Worm (Caenorhabditis elegans): ENCODE data around the gene spig-10.

- TF ChIP-seq pha-4 (tag; optimal IDR thresholded peaks at IDR 0.05) (no peak), unc-39 (tag; optimal IDR thresholded peaks at IDR 0.05) (no peak), nhr-76 (tag; optimal IDR thresholded peaks at IDR 0.05) (no peak), snpc-4 (tag; optimal IDR thresholded peaks at IDR 0.05) (no peak), unc-62 (GFP tag; optimal IDR thresholded peaks at IDR 0.05) (peak; percentile 61), ztf-11 (tag; optimal IDR thresholded peaks at IDR 0.05) (no peak), elt-3 (tag; optimal IDR thresholded peaks at IDR 0.05) (no peak), elt-1 (tag; optimal IDR thresholded peaks at IDR 0.05; ENCODE audit: borderline replicate concordance, insufficient read depth) (peak; percentile 80), mab-5 (tag; optimal IDR thresholded peaks at IDR 0.05) (no peak), lin-13 (tag; optimal IDR thresholded peaks at IDR 0.05) (no peak), lsy-2 (tag; optimal IDR thresholded peaks at IDR 0.05) (no peak)
Observed at ce11 chrV:6969950-6970532, 36.0 kb upstream of the spig-10 start, which contains the start of gene ptr-15.

Measured in whole organism, mixed stage, embryonic.